Worm (Caenorhabditis elegans) whole organism, L3 larva: ENCODE results near the gene rnh-1.1.

Source experiments
- ZK546.5 ChIP-seq: sonication (generic microtip); optimal IDR thresholded peaks from 2 replicates; lab custom pipeline; 2017; ENCODE audit warnings: missing biosample characterization, missing genetic modification characterization
- ama-1 ChIP-seq: fragments of 150-350 bp; optimal IDR thresholded peaks from 2 replicates; lab custom pipeline; 2018
- ceh-9 ChIP-seq: sonication (generic microtip); optimal IDR thresholded peaks from 2 replicates; lab custom pipeline; 2018; ENCODE audit warnings: missing biosample characterization, missing genetic modification characterization
- egl-27 ChIP-seq: sonication (generic microtip); optimal IDR thresholded peaks from 4 replicates; lab custom pipeline; 2017; ENCODE audit warnings: missing biosample characterization, missing genetic modification reagents, missing genetic modification characterization
- hmg-11 ChIP-seq: sonication (generic microtip); optimal IDR thresholded peaks from 2 replicates; lab custom pipeline; 2016; ENCODE audit warnings: missing genetic modification characterization, missing compliant biosample characterization
- jun-1 ChIP-seq: fragments of 150-350 bp; optimal IDR thresholded peaks from 2 replicates; lab custom pipeline; 2014; ENCODE audit warnings: missing biosample characterization, missing genetic modification reagents, missing genetic modification characterization
- nhr-11 ChIP-seq: fragments of 150-350 bp; optimal IDR thresholded peaks from 2 replicates; lab custom pipeline; 2014; ENCODE audit warnings: missing biosample characterization, missing genetic modification characterization
- nhr-77 ChIP-seq: fragments of 150-350 bp; optimal IDR thresholded peaks from 2 replicates; lab custom pipeline; 2014; ENCODE audit warnings: missing biosample characterization, missing genetic modification characterization
- pqm-1 ChIP-seq: fragments of 150-350 bp; optimal IDR thresholded peaks from 2 replicates; lab custom pipeline; 2017; ENCODE audit warnings: missing biosample characterization, missing genetic modification characterization, inconsistent platforms
- ztf-11 ChIP-seq: fragments of 150-350 bp; optimal IDR thresholded peaks from 2 replicates; lab custom pipeline; 2014; ENCODE audit warnings: missing biosample characterization, missing genetic modification characterization

DNA sequence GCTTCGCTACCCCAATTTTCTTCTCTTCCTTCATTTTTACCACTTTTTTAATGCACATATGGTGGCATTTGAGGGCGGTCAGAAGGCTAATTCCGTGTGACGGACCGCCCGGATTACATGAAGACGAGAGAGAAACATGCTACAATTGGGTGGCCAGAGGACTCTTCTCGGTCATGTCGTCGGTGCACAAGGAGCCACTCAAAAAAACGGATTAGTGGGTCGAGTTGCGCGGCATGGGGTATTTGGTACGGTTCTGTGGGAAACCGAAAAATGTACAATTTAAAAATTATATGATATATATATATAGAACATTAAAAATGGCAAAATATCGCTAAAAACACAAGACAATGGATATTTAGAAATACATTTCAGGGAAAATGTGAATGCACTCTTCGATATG lies 45.3 kb downstream of the rnh-1.1 start:
- TF ChIP-seq nhr-11 (tag; lab: Kevin White, UChicago) (no peak), ceh-9 (tag; lab: Kevin White, UChicago) (no peak), egl-27 (tag; lab: Kevin White, UChicago) (no peak), pqm-1 (tag; lab: Kevin White, UChicago) (no peak), nhr-77 (tag; lab: Kevin White, UChicago) (no peak), ztf-11 (tag; lab: Kevin White, UChicago) (no peak), ama-1 (no peak), jun-1 (tag; lab: Kevin White, UChicago) (no peak), hmg-11 (no peak), ZK546.5 (tag; lab: Kevin White, UChicago) (no peak)
